Worm (Caenorhabditis elegans) whole organism, early embryonic: ENCODE data around the gene R11H6.4.

Experiments
- ama-1 ChIP-seq: fragments of 150-350 bp; optimal IDR thresholded peaks from 2 replicates; lab custom pipeline; 2014
- ceh-36 ChIP-seq: sonication (generic microtip); optimal IDR thresholded peaks from 2 replicates; lab custom pipeline; 2016; ENCODE audit warnings: missing genetic modification characterization, inconsistent platforms, missing compliant biosample characterization
- flt-1 ChIP-seq: fragments of 200-800 bp; sonication (Bioruptor generic); IDR thresholded peaks from 2 replicates; pipeline ENCODE4 v1.3.6; 2022; ENCODE audit warnings: missing genetic modification characterization, missing compliant biosample characterization
- hmbx-1 ChIP-seq: sonication (generic microtip); optimal IDR thresholded peaks from 2 replicates; lab custom pipeline; 2016; ENCODE audit warnings: mild to moderate bottlenecking, missing genetic modification characterization, missing compliant biosample characterization
- tbx-37 ChIP-seq: fragments of 200-800 bp; sonication (Bioruptor generic); conservative IDR thresholded peaks from 2 replicates; pipeline ENCODE4 v1.3.6; 2022; ENCODE audit warnings: missing genetic modification reagents, missing genetic modification characterization, missing compliant biosample characterization

DNA sequence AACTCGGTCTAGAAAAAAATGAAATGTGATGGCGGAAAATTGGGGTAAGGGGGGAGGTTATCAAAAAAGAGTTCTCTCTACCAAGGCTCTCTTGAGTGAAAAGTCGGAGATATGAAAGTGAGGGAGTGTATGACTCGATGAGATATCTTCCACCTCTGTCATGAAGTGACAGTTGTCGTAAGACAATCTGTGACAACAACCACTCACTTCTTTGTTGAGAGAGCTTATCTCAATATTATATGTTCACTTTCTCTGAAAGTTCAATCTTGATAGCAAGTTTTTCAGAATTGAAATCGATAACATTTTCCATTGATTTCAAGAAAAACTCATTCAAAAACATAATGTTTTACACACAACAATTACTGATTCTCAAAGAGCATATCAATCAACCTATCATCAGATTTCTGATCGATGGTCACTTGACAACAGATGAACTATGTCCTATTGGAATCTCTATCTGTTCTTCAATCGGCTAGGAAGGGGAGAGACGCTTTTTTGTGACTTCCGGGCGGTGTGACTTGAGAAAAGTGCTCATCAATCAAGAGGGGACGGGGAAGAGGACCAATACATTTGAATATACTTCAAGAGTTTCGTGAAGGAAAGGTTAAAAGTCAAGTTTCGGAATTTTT lies 32.9 kb upstream of the R11H6.4 start:
- TF ChIP-seq ama-1 (lab: Kevin White, UChicago) = no peak
- TF ChIP-seq ceh-36 (tag; lab: Kevin White, UChicago) = no peak
- TF ChIP-seq tbx-37 (GFP tag; lab: Robert Waterston, UW) = no peak
- no peak for TF ChIP-seq hmbx-1
- no peak for TF ChIP-seq flt-1 (GFP tag; lab: Robert Waterston, UW)
